Worm (Caenorhabditis elegans) whole organism, L3 larva: ENCODE measurements around the gene F21C10.7.

Experiments used
- ZK546.5 ChIP-seq: sonication (generic microtip); optimal IDR thresholded peaks from 2 replicates; lab custom pipeline; 2017; ENCODE audit warnings: missing biosample characterization, missing genetic modification characterization
- aly-2 ChIP-seq: fragments of 150-350 bp; optimal IDR thresholded peaks from 2 replicates; lab custom pipeline; 2014; ENCODE audit warnings: missing biosample characterization, missing genetic modification characterization
- ama-1 ChIP-seq: fragments of 150-350 bp; optimal IDR thresholded peaks from 2 replicates; lab custom pipeline; 2018
- ceh-16 ChIP-seq: sonication (generic microtip); optimal IDR thresholded peaks from 2 replicates; lab custom pipeline; 2017; ENCODE audit warnings: missing biosample characterization, missing genetic modification characterization
- ceh-28 ChIP-seq: fragments of 150-350 bp; optimal IDR thresholded peaks from 2 replicates; lab custom pipeline; 2014; ENCODE audit warnings: missing biosample characterization, missing genetic modification reagents, missing genetic modification characterization
- ceh-82 ChIP-seq: fragments of 150-350 bp; optimal IDR thresholded peaks from 2 replicates; lab custom pipeline; 2014; ENCODE audit warnings: missing biosample characterization, missing genetic modification characterization
- ceh-9 ChIP-seq: sonication (generic microtip); optimal IDR thresholded peaks from 2 replicates; lab custom pipeline; 2018; ENCODE audit warnings: missing biosample characterization, missing genetic modification characterization
- daf-12 ChIP-seq: fragments of 150-350 bp; optimal IDR thresholded peaks from 2 replicates; lab custom pipeline; 2014; ENCODE audit warnings: missing biosample characterization, missing genetic modification reagents, missing genetic modification characterization
- egl-27 ChIP-seq: sonication (generic microtip); optimal IDR thresholded peaks from 4 replicates; lab custom pipeline; 2017; ENCODE audit warnings: missing biosample characterization, missing genetic modification reagents, missing genetic modification characterization
- egl-5 ChIP-seq: fragments of 150-350 bp; optimal IDR thresholded peaks from 2 replicates; lab custom pipeline; 2017; ENCODE audit warnings: missing biosample characterization, missing genetic modification reagents, missing genetic modification characterization, inconsistent platforms
- elt-1 ChIP-seq: fragments of 150-350 bp; optimal IDR thresholded peaks from 2 replicates; lab custom pipeline; 2014; ENCODE audit warnings: missing biosample characterization, missing genetic modification characterization
- elt-2 ChIP-seq: sonication (generic microtip); optimal IDR thresholded peaks from 2 replicates; lab custom pipeline; 2016; ENCODE audit warnings: missing genetic modification reagents, mild to moderate bottlenecking, missing genetic modification characterization, missing compliant biosample characterization
- elt-3 ChIP-seq, 3 experiments: fragments of 150-350 bp in 1 of 3; sonication (generic microtip) in 2 of 3; optimal IDR thresholded peaks; 2 replicates in 2 of 3; 4 replicates in 1 of 3; lab custom pipeline; 2014 to 2017; ENCODE audit warnings: missing biosample characterization in 3 of 3, missing genetic modification characterization in 3 of 3
- fkh-10 ChIP-seq: sonication (generic microtip); optimal IDR thresholded peaks from 2 replicates; lab custom pipeline; 2017; ENCODE audit warnings: missing biosample characterization, missing genetic modification reagents, missing genetic modification characterization
- fkh-2 ChIP-seq: fragments of 150-350 bp; optimal IDR thresholded peaks from 2 replicates; lab custom pipeline; 2014; ENCODE audit warnings: missing biosample characterization, missing genetic modification reagents, missing genetic modification characterization
- fos-1 ChIP-seq: fragments of 150-350 bp; optimal IDR thresholded peaks from 2 replicates; lab custom pipeline; 2014; ENCODE audit warnings: missing biosample characterization, missing genetic modification characterization
- hmg-11 ChIP-seq: sonication (generic microtip); optimal IDR thresholded peaks from 2 replicates; lab custom pipeline; 2016; ENCODE audit warnings: missing genetic modification characterization, missing compliant biosample characterization
- jun-1 ChIP-seq: fragments of 150-350 bp; optimal IDR thresholded peaks from 2 replicates; lab custom pipeline; 2014; ENCODE audit warnings: missing biosample characterization, missing genetic modification reagents, missing genetic modification characterization
- lin-39 ChIP-seq: fragments of 150-350 bp; optimal IDR thresholded peaks from 2 replicates; lab custom pipeline; 2018; ENCODE audit warnings: missing biosample characterization, missing genetic modification reagents, missing genetic modification characterization
- lsy-12 ChIP-seq: sonication (generic microtip); optimal IDR thresholded peaks from 2 replicates; lab custom pipeline; 2016; ENCODE audit warnings: mild to moderate bottlenecking, missing genetic modification characterization, missing compliant biosample characterization
- mdl-1 ChIP-seq: fragments of 150-350 bp; optimal IDR thresholded peaks from 2 replicates; lab custom pipeline; 2014; ENCODE audit warnings: missing biosample characterization, missing genetic modification characterization
- mml-1 ChIP-seq: fragments of 150-350 bp; sonication (generic microtip); optimal IDR thresholded peaks from 3 replicates; lab custom pipeline; 2014; ENCODE audit warnings: missing biosample characterization, missing genetic modification characterization
- nfya-1 ChIP-seq: sonication (generic microtip); optimal IDR thresholded peaks from 2 replicates; lab custom pipeline; 2017; ENCODE audit warnings: missing genetic modification characterization, mild to moderate bottlenecking, missing compliant biosample characterization, antibody characterized with exemption, moderate library complexity; ENCODE audit not compliant: insufficient read depth
- nhr-12 ChIP-seq: fragments of 150-350 bp; optimal IDR thresholded peaks from 2 replicates; lab custom pipeline; 2014; ENCODE audit warnings: missing biosample characterization, missing genetic modification characterization
- nhr-23 ChIP-seq: fragments of 150-350 bp; optimal IDR thresholded peaks from 2 replicates; lab custom pipeline; 2014; ENCODE audit warnings: missing biosample characterization, missing genetic modification reagents, missing genetic modification characterization
- nhr-237 ChIP-seq: fragments of 150-350 bp; optimal IDR thresholded peaks from 2 replicates; lab custom pipeline; 2014; ENCODE audit warnings: missing biosample characterization, missing genetic modification characterization
- nhr-25 ChIP-seq: sonication (generic microtip); optimal IDR thresholded peaks from 2 replicates; lab custom pipeline; 2017; ENCODE audit warnings: missing biosample characterization, missing genetic modification characterization
- nhr-28 ChIP-seq: fragments of 150-350 bp; optimal IDR thresholded peaks from 2 replicates; lab custom pipeline; 2014; ENCODE audit warnings: missing biosample characterization, missing genetic modification characterization
- nhr-43 ChIP-seq: sonication (generic microtip); optimal IDR thresholded peaks from 2 replicates; lab custom pipeline; 2016; ENCODE audit warnings: mild to moderate bottlenecking, missing genetic modification characterization, missing compliant biosample characterization; ENCODE audit not compliant: poor library complexity, severe bottlenecking
- nhr-67 ChIP-seq: fragments of 150-350 bp; optimal IDR thresholded peaks from 2 replicates; lab custom pipeline; 2014; ENCODE audit warnings: missing biosample characterization, missing genetic modification characterization
- nhr-76 ChIP-seq: fragments of 150-350 bp; sonication (generic microtip); optimal IDR thresholded peaks from 5 replicates; lab custom pipeline; 2014; ENCODE audit warnings: missing biosample characterization, missing genetic modification characterization
- nhr-77 ChIP-seq: fragments of 150-350 bp; optimal IDR thresholded peaks from 2 replicates; lab custom pipeline; 2014; ENCODE audit warnings: missing biosample characterization, missing genetic modification characterization
- pha-4 ChIP-seq: fragments of 150-350 bp; optimal IDR thresholded peaks from 2 replicates; lab custom pipeline; 2014; ENCODE audit warnings: missing biosample characterization, missing genetic modification reagents, missing genetic modification characterization
- sea-2 ChIP-seq: fragments of 150-350 bp; sonication (generic microtip); optimal IDR thresholded peaks from 4 replicates; lab custom pipeline; 2014; ENCODE audit warnings: missing biosample characterization, missing genetic modification reagents, missing genetic modification characterization
- skn-1 ChIP-seq: fragments of 150-350 bp; optimal IDR thresholded peaks from 2 replicates; lab custom pipeline; 2014; ENCODE audit warnings: missing biosample characterization, missing genetic modification characterization
- tbx-2 ChIP-seq: sonication (generic microtip); optimal IDR thresholded peaks from 2 replicates; lab custom pipeline; 2016; ENCODE audit warnings: mild to moderate bottlenecking, missing genetic modification characterization, missing compliant biosample characterization
- unc-62 ChIP-seq: fragments of 150-350 bp; sonication (generic microtip); optimal IDR thresholded peaks from 4 replicates; lab custom pipeline; 2014; ENCODE audit warnings: missing biosample characterization, missing genetic modification reagents, missing genetic modification characterization
- zag-1 ChIP-seq: fragments of 150-350 bp; optimal IDR thresholded peaks from 2 replicates; lab custom pipeline; 2014; ENCODE audit warnings: missing biosample characterization, missing genetic modification characterization
- ztf-11 ChIP-seq: fragments of 150-350 bp; optimal IDR thresholded peaks from 2 replicates; lab custom pipeline; 2014; ENCODE audit warnings: missing biosample characterization, missing genetic modification characterization
- ztf-4 ChIP-seq: fragments of 150-350 bp; optimal IDR thresholded peaks from 2 replicates; lab custom pipeline; 2014; ENCODE audit warnings: missing biosample characterization, missing genetic modification characterization

F21C10.7 gene

ce11 chrV:9112467-9112866 is at the start of gene F21C10.7:
F21C10.7 (plus strand) TSS chrV:9112767.
- TF ChIP-seq elt-3 (tag; optimal IDR thresholded peaks at IDR 0.05; lab: Kevin White, UChicago) (no peak), hmg-11 (tag; lab: Kevin White, UChicago) (no peak), nhr-43 (no peak), nhr-25 (tag; lab: Kevin White, UChicago) (no peak), mml-1 (tag; lab: Kevin White, UChicago) (no peak), ceh-28 (tag; lab: Kevin White, UChicago) (no peak), ztf-11 (tag; lab: Kevin White, UChicago) (no peak), lsy-12 (tag; lab: Kevin White, UChicago) (no peak), sea-2 (no peak), ceh-82 (tag; lab: Kevin White, UChicago) (no peak), elt-1 (tag; lab: Kevin White, UChicago) (no peak), egl-27 (tag; lab: Kevin White, UChicago) (no peak), egl-5 (tag; lab: Kevin White, UChicago) (no peak), nhr-77 (no peak), ztf-4 (tag; lab: Kevin White, UChicago) (no peak)

DNA sequence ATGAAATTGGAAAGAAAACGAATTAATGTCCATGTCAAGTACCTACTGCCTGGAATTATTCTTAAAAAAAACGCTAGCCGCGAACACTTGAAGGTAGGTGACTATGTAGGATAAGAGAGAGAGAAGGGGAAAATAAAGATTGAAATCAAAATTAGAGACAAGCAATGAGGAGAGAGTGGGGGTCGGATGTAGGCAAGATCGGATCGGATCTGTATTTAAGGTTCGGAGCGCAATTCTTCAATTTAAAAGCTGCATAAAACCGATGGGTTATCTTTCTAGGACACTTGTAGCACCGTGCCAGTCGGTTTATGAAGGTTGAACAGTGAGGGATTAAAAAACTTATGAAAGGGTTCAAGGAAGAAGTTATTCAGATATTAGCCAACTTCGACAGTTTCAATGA is 49.4 kb upstream of the F21C10.7 start:
- no peak for TF ChIP-seq zag-1 (tag; lab: Kevin White, UChicago)
- peak; percentile 32 for TF ChIP-seq nhr-23 (tag; lab: Kevin White, UChicago)
- TF ChIP-seq ceh-9 (tag; lab: Kevin White, UChicago) = no peak

ce11 chrV:9065001-9065400 is 47.6 kb upstream of the F21C10.7 start:
- TF ChIP-seq elt-1 (tag; lab: Kevin White, UChicago) (no peak), skn-1 (tag; lab: Kevin White, UChicago) (no peak), zag-1 (tag; lab: Kevin White, UChicago) (no peak), lin-39 (no peak), ceh-16 (tag; lab: Kevin White, UChicago) (no peak), ceh-28 (tag; lab: Kevin White, UChicago) (no peak), nhr-77 (no peak), nhr-76 (tag; lab: Kevin White, UChicago) (no peak), ztf-4 (tag; lab: Kevin White, UChicago) (no peak), fkh-2 (tag; lab: Kevin White, UChicago) (no peak), fkh-10 (no peak), pha-4 (tag; lab: Kevin White, UChicago) (no peak), tbx-2 (tag; lab: Kevin White, UChicago) (no peak), mdl-1 (no peak), lsy-12 (tag; lab: Kevin White, UChicago) (no peak), nfya-1 (tag; lab: Kevin White, UChicago) (no peak), nhr-237 (tag; lab: Kevin White, UChicago) (no peak), nhr-12 (tag; lab: Kevin White, UChicago) (no peak), elt-2 (tag; lab: Kevin White, UChicago) (no peak), ZK546.5 (tag; lab: Kevin White, UChicago) (no peak)

DNA sequence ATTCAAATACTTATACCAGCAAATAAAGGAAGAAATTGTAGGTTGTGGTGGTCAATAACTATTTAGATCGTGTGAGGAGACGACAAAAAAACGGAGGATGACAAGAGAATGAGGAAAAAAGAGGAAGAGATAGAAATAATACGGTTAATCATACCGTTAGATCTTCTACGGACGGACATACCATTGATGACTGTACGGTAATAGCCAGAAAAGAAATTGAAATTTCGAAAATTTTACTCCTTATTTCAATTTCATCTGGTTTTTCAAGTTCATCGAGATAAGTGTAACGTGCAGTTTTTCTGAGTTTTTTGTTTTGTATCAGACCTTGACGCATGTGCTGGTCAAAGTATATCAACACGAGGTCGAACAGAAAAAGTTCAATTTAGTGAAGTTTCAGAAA is 46.7 kb upstream of the F21C10.7 start:
- no peak for TF ChIP-seq nhr-237 (tag; lab: Kevin White, UChicago)
- TF ChIP-seq elt-3 (tag; optimal IDR thresholded peaks at IDR 0.05; lab: Kevin White, UChicago) = no peak
- TF ChIP-seq aly-2 (tag; lab: Kevin White, UChicago) = no peak
- TF ChIP-seq ZK546.5 (tag; lab: Kevin White, UChicago) = no peak
- TF ChIP-seq elt-1 (tag; lab: Kevin White, UChicago) = peak; percentile 87
- no peak for TF ChIP-seq unc-62 (GFP tag; lab: Kevin White, UChicago)
- no peak for TF ChIP-seq nhr-67 (tag; lab: Kevin White, UChicago)

ce11 chrV:9067678-9068077 is 44.9 kb upstream of the F21C10.7 start, which contains the start of gene fip-2:
fip-2 (plus strand) TSS chrV:9067978.
- TF ChIP-seq daf-12 (tag; lab: Kevin White, UChicago) (no peak), ama-1 (lab: Kevin White, UChicago) (no peak), jun-1 (tag; lab: Kevin White, UChicago) (no peak), aly-2 (tag; lab: Kevin White, UChicago) (no peak), ceh-82 (tag; lab: Kevin White, UChicago) (no peak), tbx-2 (tag; lab: Kevin White, UChicago) (no peak), nhr-28 (no peak), elt-3 (tag; optimal IDR thresholded peaks at IDR 0.05; lab: Kevin White, UChicago) (no peak), fkh-2 (tag; lab: Kevin White, UChicago) (no peak), nhr-25 (tag; lab: Kevin White, UChicago) (no peak), ceh-28 (tag; lab: Kevin White, UChicago) (no peak), nhr-237 (tag; lab: Kevin White, UChicago) (no peak), fos-1 (no peak), nhr-77 (no peak)
